Fruit fly (Drosophila melanogaster): Measurements from ENCODE around the gene CG31759.

Gene CG31759

dm6 chr2L:12207549-12207948 lies at the start of gene CG31759:
TSS of gene CG31759 (plus strand) at chr2L:12207709.
- TF ChIP-seq CG7368 (GFP tag; optimal IDR thresholded peaks at IDR 0.05), result no peak
- no peak for TF ChIP-seq CG6276 (GFP tag; optimal IDR thresholded peaks at IDR 0.05)
- no peak for TF ChIP-seq Sox102F (GFP tag; optimal IDR thresholded peaks at IDR 0.05)
- no peak for TF ChIP-seq CG3919 (GFP tag; optimal IDR thresholded peaks at IDR 0.05)
- TF ChIP-seq Met (GFP tag; optimal IDR thresholded peaks at IDR 0.05), result no peak

dm6 chr2L:12161467-12161866 lies 46.0 kb upstream of the CG31759 start, which contains the start of gene CG31861:
TSS of gene CG31861 (plus strand) at chr2L:12161767.
- no peak for TF ChIP-seq topi (GFP tag; optimal IDR thresholded peaks at IDR 0.05)
- TF ChIP-seq CG1621 (tag; optimal IDR thresholded peaks at IDR 0.05), result no peak
- no peak for TF ChIP-seq ss (GFP tag; optimal IDR thresholded peaks at IDR 0.05)
- TF ChIP-seq acj6 (GFP tag; optimal IDR thresholded peaks at IDR 0.05), result no peak
- TF ChIP-seq net (GFP tag; optimal IDR thresholded peaks at IDR 0.05), result no peak
- no peak for TF ChIP-seq Gug (GFP tag; IDR thresholded peaks at IDR 0.05)
- no peak for TF ChIP-seq Hr38 (GFP tag; optimal IDR thresholded peaks at IDR 0.05)
- no peak for TF ChIP-seq svp (GFP tag)
- TF ChIP-seq pdm3 (GFP tag; optimal IDR thresholded peaks at IDR 0.05), result no peak
- no peak for TF ChIP-seq CG32006 (GFP tag; optimal IDR thresholded peaks at IDR 0.05)
- TF ChIP-seq CG6854 (GFP tag; optimal IDR thresholded peaks at IDR 0.05), result no peak
- no peak for TF ChIP-seq vri (GFP tag; optimal IDR thresholded peaks at IDR 0.05)

dm6 chr2L:12163941-12164340 lies 43.6 kb upstream of the CG31759 start, which contains the start of gene ZnT33D:
TSS of gene ZnT33D (plus strand) at chr2L:12164241.
- TF ChIP-seq CG10669 (GFP tag; optimal IDR thresholded peaks at IDR 0.05) (no peak), CG11294 (GFP tag; IDR thresholded peaks at IDR 0.05) (no peak), CG6808 (GFP tag; optimal IDR thresholded peaks at IDR 0.05) (no peak), CG9139 (GFP tag; optimal IDR thresholded peaks at IDR 0.05) (no peak), salr (GFP tag; optimal IDR thresholded peaks at IDR 0.05) (no peak), eg (GFP tag; IDR thresholded peaks at IDR 0.05) (no peak), fkh (GFP tag; optimal IDR thresholded peaks at IDR 0.05) (no peak), CG10631 (GFP tag; optimal IDR thresholded peaks at IDR 0.05) (no peak), CG11762 (GFP tag; optimal IDR thresholded peaks at IDR 0.05; ENCODE audit: insufficient read depth) (no peak), CG4318 (GFP tag; optimal IDR thresholded peaks at IDR 0.05) (no peak), Eip75B (GFP tag; optimal IDR thresholded peaks at IDR 0.05) (no peak)

- TF ChIP-seq CG8632 (GFP tag; optimal IDR thresholded peaks at IDR 0.05) (no peak), pdm3 (GFP tag; optimal IDR thresholded peaks at IDR 0.05) (no peak), CG9139 (GFP tag; optimal IDR thresholded peaks at IDR 0.05) (no peak)
Observed at dm6 chr2L:12170250-12170649, 37.3 kb upstream of the CG31759 start, which contains the start of gene CG17217. TSS of gene CG17217 (plus strand) at chr2L:12170550.

- TF ChIP-seq Eip93F (GFP tag; optimal IDR thresholded peaks at IDR 0.05) (no peak), fkh (GFP tag; optimal IDR thresholded peaks at IDR 0.05) (peak; percentile 74)
Observed at dm6 chr2L:12172536-12173234, 34.8 kb upstream of the CG31759 start, which contains the start of the genes CG6583 and crok. TSS of gene CG6583 (minus strand) at chr2L:12172586. TSS of gene crok (plus strand) at chr2L:12172981.

- TF ChIP-seq Eip75B (GFP tag; optimal IDR thresholded peaks at IDR 0.05), result no peak
- no peak for TF ChIP-seq CG6792 (GFP tag; optimal IDR thresholded peaks at IDR 0.05)
Observed at dm6 chr2L:12174493-12175129, 32.9 kb upstream of the CG31759 start, which contains the start of gene bru1. TSS of gene bru1 (plus strand) at chr2L:12175004.

Measured in whole organism, prepupa.